Fruit fly (Drosophila melanogaster): ENCODE results near the gene Pld3.

The Pld3 gene

dm6 chr2L:21189273-21189781 is 30.7 kb downstream of the Pld3 start:
- TF ChIP-seq usp (GFP tag; optimal IDR thresholded peaks at IDR 0.05) (no peak), CG8478 (optimal IDR thresholded peaks at IDR 0.05) (no peak), pan (optimal IDR thresholded peaks at IDR 0.05) (no peak), EcR (GFP tag; optimal IDR thresholded peaks at IDR 0.05) (no peak), Dll (optimal IDR thresholded peaks at IDR 0.05) (no peak), psq (optimal IDR thresholded peaks at IDR 0.05) (no peak)

dm6 chr2L:21195331-21195730 is 36.7 kb downstream of the Pld3 start:
- TF ChIP-seq EcR (GFP tag; optimal IDR thresholded peaks at IDR 0.05), result no peak
- no peak for TF ChIP-seq pan (optimal IDR thresholded peaks at IDR 0.05)
- TF ChIP-seq CG8478 (optimal IDR thresholded peaks at IDR 0.05), result no peak
- no peak for TF ChIP-seq Dll (optimal IDR thresholded peaks at IDR 0.05)
- no peak for TF ChIP-seq usp (GFP tag; optimal IDR thresholded peaks at IDR 0.05)
- no peak for TF ChIP-seq psq (optimal IDR thresholded peaks at IDR 0.05)

- TF ChIP-seq CG8478 (optimal IDR thresholded peaks at IDR 0.05), result no peak
- TF ChIP-seq usp (GFP tag; optimal IDR thresholded peaks at IDR 0.05), result no peak
- no peak for TF ChIP-seq Dll (optimal IDR thresholded peaks at IDR 0.05)
- TF ChIP-seq EcR (GFP tag; optimal IDR thresholded peaks at IDR 0.05), result no peak
These were observed 37.9 kb downstream of the Pld3 start for dm6 chr2L:21196511-21196910.

dm6 chr2L:21197178-21197577 is 38.5 kb downstream of the Pld3 start:
- no peak for TF ChIP-seq CG8478 (optimal IDR thresholded peaks at IDR 0.05)
- no peak for TF ChIP-seq Dll (optimal IDR thresholded peaks at IDR 0.05)
- no peak for TF ChIP-seq EcR (GFP tag; optimal IDR thresholded peaks at IDR 0.05)
- no peak for TF ChIP-seq psq (optimal IDR thresholded peaks at IDR 0.05)
- no peak for TF ChIP-seq usp (GFP tag; optimal IDR thresholded peaks at IDR 0.05)
- no peak for TF ChIP-seq pan (optimal IDR thresholded peaks at IDR 0.05)

- TF ChIP-seq Dll (optimal IDR thresholded peaks at IDR 0.05), result no peak
- no peak for TF ChIP-seq psq (optimal IDR thresholded peaks at IDR 0.05)
- TF ChIP-seq usp (GFP tag; optimal IDR thresholded peaks at IDR 0.05), result no peak
- TF ChIP-seq pan (optimal IDR thresholded peaks at IDR 0.05), result no peak
- TF ChIP-seq CG8478 (optimal IDR thresholded peaks at IDR 0.05), result no peak
These were observed 40.1 kb downstream of the Pld3 start, which contains the start of gene Ret for dm6 chr2L:21198633-21199264. TSS of gene Ret (minus strand) at chr2L:21198762.

- TF ChIP-seq psq (optimal IDR thresholded peaks at IDR 0.05), result no peak
- TF ChIP-seq pan (optimal IDR thresholded peaks at IDR 0.05), result no peak
- no peak for TF ChIP-seq EcR (GFP tag; optimal IDR thresholded peaks at IDR 0.05)
- TF ChIP-seq Dll (optimal IDR thresholded peaks at IDR 0.05), result no peak
- TF ChIP-seq usp (GFP tag; optimal IDR thresholded peaks at IDR 0.05), result no peak
- TF ChIP-seq CG8478 (optimal IDR thresholded peaks at IDR 0.05), result no peak
These were observed 41.6 kb downstream of the Pld3 start, which contains the start of gene CG31624 for dm6 chr2L:21200275-21200674. TSS of gene CG31624 (minus strand) at chr2L:21200375.

dm6 chr2L:21202702-21203101 is 44.1 kb downstream of the Pld3 start, which contains the start of gene CG31988:
TSS of gene CG31988 (minus strand) at chr2L:21202802.
- TF ChIP-seq CG8478 (optimal IDR thresholded peaks at IDR 0.05) (no peak), psq (optimal IDR thresholded peaks at IDR 0.05) (no peak), usp (GFP tag; optimal IDR thresholded peaks at IDR 0.05) (no peak), pan (optimal IDR thresholded peaks at IDR 0.05) (no peak), Dll (optimal IDR thresholded peaks at IDR 0.05) (no peak), EcR (GFP tag; optimal IDR thresholded peaks at IDR 0.05) (no peak)

dm6 chr2L:21206193-21206592 is 47.5 kb downstream of the Pld3 start, which contains the start of gene clumsy:
TSS of gene clumsy (plus strand) at chr2L:21206493.
- TF ChIP-seq CG8478 (optimal IDR thresholded peaks at IDR 0.05), result no peak
- no peak for TF ChIP-seq pan (optimal IDR thresholded peaks at IDR 0.05)
- TF ChIP-seq EcR (GFP tag; optimal IDR thresholded peaks at IDR 0.05), result no peak
- TF ChIP-seq usp (GFP tag; optimal IDR thresholded peaks at IDR 0.05), result no peak
- no peak for TF ChIP-seq Dll (optimal IDR thresholded peaks at IDR 0.05)
- no peak for TF ChIP-seq psq (optimal IDR thresholded peaks at IDR 0.05)
